Fruit fly (Drosophila melanogaster) S2 (cell line): Measurements from ENCODE around the gene UQCR-14.

Source experiments
- CG8478 ChIP-seq: fragments of >200 bp; optimal IDR thresholded peaks from 2 replicates; lab custom pipeline; 2018
- CTCF ChIP-seq, 2 experiments: fragments of >200 bp; optimal IDR thresholded peaks; 2 replicates each; lab custom pipeline; 2018

Gene UQCR-14

dm6 chrX:16319558-16319924, 33.5 kb downstream of the UQCR-14 start:
- TF ChIP-seq CTCF (optimal IDR thresholded peaks at IDR 0.05; lab: Kevin White, UChicago) (no peak), CG8478 (no peak)

- TF ChIP-seq CTCF (optimal IDR thresholded peaks at IDR 0.05; lab: Kevin White, UChicago), result no peak
- TF ChIP-seq CG8478, result no peak
These were observed 34.3 kb downstream of the UQCR-14 start, which contains the start of gene Cyp1 for dm6 chrX:16320197-16320921. TSS of gene Cyp1 (minus strand) at chrX:16320370.

- no peak for TF ChIP-seq CTCF (optimal IDR thresholded peaks at IDR 0.05; lab: Kevin White, UChicago)
- no peak for TF ChIP-seq CG8478
These were observed 34.9 kb downstream of the UQCR-14 start for dm6 chrX:16321037-16321436.

DNA sequence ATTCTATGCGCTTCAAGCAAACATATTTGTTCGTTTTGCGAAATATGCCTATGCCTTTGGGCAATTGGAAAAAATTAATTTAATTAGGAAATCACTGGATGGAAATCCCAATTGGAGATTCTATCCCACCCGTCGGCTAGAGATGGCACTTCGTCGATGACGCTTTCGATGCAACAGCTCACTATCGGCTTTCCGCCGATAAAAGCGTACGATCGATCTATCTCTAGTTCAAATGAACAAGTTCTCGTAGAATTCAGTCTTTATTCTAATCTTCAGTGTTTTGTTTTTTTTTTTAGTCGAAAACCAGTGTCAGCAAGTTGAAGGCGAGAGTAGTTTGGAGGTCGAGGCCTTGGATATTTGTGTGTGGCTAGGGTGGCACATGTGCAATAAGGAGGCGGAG, 37.0 kb downstream of the UQCR-14 start, which contains the start of the genes CG9917 and CG32579:
CG9917 (minus strand) TSS at position 169 of the 400 bp plus-strand sequence.
CG32579 (plus strand) TSS at position 224 of the 400 bp plus-strand sequence.
- TF ChIP-seq CG8478, result no peak

DNA sequence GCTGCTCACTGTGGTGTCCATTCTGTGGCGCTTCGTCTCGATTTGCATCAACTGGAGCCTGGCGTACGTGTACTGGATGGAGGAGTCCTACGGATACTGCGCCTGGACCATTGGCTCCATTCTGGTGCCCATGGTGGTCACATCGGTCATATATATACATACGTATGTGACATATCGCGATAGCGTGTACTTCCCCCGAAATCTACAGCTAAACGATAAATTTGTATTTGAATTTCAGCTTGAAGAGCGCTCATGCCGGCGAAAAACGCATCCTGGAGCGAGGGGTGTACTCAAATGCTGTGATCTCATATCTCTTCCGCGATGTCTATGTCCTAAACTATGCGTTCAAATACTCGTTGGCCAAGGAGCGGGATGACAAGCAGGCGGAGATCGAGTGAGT, 37.4 kb downstream of the UQCR-14 start:
- TF ChIP-seq CTCF (optimal IDR thresholded peaks at IDR 0.05; lab: Kevin White, UChicago), result no peak
- TF ChIP-seq CG8478, result no peak

DNA sequence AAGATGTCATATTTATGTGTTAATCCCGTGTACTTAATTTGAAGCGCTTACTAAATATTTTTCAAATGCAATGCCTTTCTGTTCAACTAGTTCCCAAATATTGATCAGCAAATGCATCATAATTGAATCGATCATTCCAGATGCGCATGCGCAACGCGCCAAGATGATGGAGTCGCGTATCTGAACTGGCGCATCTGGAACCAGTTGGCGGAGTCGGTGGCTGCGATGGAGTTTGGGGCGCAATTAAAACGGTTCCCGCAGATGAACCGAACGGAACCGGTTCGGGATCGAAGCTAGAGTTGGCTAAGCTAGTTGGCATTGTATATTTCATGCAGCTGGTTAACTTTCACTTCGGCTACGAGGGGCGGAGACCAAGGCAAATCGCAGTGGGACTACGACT, 39.4 kb downstream of the UQCR-14 start, which contains the start of gene CalpC:
CalpC (plus strand) TSS at position 292 of the 400 bp plus-strand sequence.
- TF ChIP-seq CTCF (optimal IDR thresholded peaks at IDR 0.05; lab: Kevin White, UChicago) (no peak), CG8478 (no peak)

DNA sequence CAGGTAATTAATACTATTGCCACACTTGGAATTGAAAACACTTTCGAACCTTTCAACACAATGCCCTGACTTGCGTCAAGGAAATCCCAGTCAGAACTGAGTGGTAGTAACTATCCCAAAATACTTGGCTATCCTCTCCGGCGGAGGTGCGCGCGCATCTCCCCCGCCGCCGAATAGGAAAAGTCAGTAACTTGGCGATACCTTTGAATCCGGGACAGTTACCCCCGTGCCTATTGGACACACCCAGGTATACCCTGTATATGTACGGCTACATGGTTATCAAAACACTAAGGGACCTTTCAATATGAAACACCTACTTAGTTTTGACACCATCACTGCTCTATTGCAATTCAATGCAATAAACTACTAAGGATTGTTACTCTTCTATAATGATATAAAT, 44.6 kb downstream of the UQCR-14 start, which contains the start of gene CG9919:
CG9919 (minus strand) TSS at position 101 of the 400 bp plus-strand sequence.
- TF ChIP-seq CG8478 (no peak), CTCF (optimal IDR thresholded peaks at IDR 0.05; lab: Kevin White, UChicago) (no peak)

dm6 chrX:16331562-16332233, 45.6 kb downstream of the UQCR-14 start:
- TF ChIP-seq CTCF (optimal IDR thresholded peaks at IDR 0.05; lab: Kevin White, UChicago) (no peak), CG8478 (no peak)

dm6 chrX:16332615-16333288, 46.7 kb downstream of the UQCR-14 start:
- no peak for TF ChIP-seq CTCF (optimal IDR thresholded peaks at IDR 0.05; lab: Kevin White, UChicago)
- TF ChIP-seq CG8478, result no peak

- TF ChIP-seq CTCF (optimal IDR thresholded peaks at IDR 0.05; lab: Kevin White, UChicago), result no peak
- TF ChIP-seq CG8478, result no peak
These were observed 47.5 kb downstream of the UQCR-14 start, which contains the start of the genes CG9921 and Dsp1 for dm6 chrX:16333434-16334141. TSS of gene CG9921 (minus strand) at chrX:16333600. TSS of gene Dsp1 (plus strand) at chrX:16333612.

DNA sequence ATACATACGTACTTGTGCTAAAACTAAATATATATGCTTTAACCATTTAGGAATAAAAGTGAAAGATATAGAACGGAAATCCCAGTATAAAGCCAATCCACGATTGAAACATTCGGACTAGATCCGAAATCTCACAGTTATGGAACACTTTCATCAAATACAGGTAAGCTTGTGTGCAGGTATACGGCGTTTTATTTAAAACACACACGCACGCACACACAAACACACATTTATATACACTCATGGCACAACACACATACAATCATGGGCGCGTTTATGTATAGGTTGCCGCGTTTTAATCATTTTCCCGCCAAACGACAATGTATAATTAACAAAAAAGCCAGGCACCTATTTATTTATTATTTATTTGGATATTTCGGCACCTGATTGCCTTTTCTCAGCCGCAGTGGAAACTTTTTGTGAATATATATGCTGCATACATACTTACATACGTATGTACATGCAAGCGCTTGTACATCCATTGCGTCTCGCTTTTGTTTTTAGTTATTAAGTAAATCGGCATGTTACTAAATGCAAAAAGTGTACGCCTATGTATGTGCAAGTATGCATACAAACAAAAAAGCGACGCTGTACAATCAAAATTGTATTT, 48.3 kb downstream of the UQCR-14 start:
- TF ChIP-seq CTCF (optimal IDR thresholded peaks at IDR 0.05; lab: Kevin White, UChicago) (no peak), CG8478 (no peak)

dm6 chrX:16335107-16335642, 49.1 kb downstream of the UQCR-14 start:
- TF ChIP-seq CG8478 (no peak), CTCF (optimal IDR thresholded peaks at IDR 0.05; lab: Kevin White, UChicago) (no peak)
